Worm (Caenorhabditis elegans) whole organism, L4 larva: ENCODE measurements around the gene moc-6.

ENCODE experiments used
- F44E2.7 ChIP-seq: fragments of 200-800 bp; sonication (Bioruptor generic); IDR thresholded peaks from 2 replicates; pipeline ENCODE4 v2.1.2; 2022; ENCODE audit warnings: missing genetic modification characterization, missing compliant biosample characterization
- nhr-111 ChIP-seq: fragments of 200-800 bp; sonication (Bioruptor generic); optimal IDR thresholded peaks from 2 replicates; lab custom pipeline; 2018; ENCODE audit warnings: mild to moderate bottlenecking, missing genetic modification characterization, missing compliant biosample characterization
- nhr-28 ChIP-seq: fragments of 150-350 bp; optimal IDR thresholded peaks from 2 replicates; lab custom pipeline; 2014; ENCODE audit warnings: missing biosample characterization, missing genetic modification characterization
- nhr-76 ChIP-seq: fragments of 150-350 bp; optimal IDR thresholded peaks from 2 replicates; lab custom pipeline; 2014; ENCODE audit warnings: missing biosample characterization, missing genetic modification characterization
- skn-1 ChIP-seq: fragments of 150-350 bp; optimal IDR thresholded peaks from 2 replicates; lab custom pipeline; 2014; ENCODE audit warnings: missing biosample characterization, missing genetic modification characterization
- unc-130 ChIP-seq: sonication (generic microtip); optimal IDR thresholded peaks from 2 replicates; lab custom pipeline; 2016; ENCODE audit warnings: missing genetic modification reagents, missing genetic modification characterization, missing compliant biosample characterization
- ztf-11 ChIP-seq: fragments of 150-350 bp; optimal IDR thresholded peaks from 2 replicates; lab custom pipeline; 2014; ENCODE audit warnings: missing biosample characterization, missing genetic modification characterization

ce11 chrIII:5210269-5210668 lies 14.5 kb downstream of the moc-6 start:
- TF ChIP-seq nhr-111 (GFP tag; lab: Kevin White, UChicago) (no peak), F44E2.7 (no peak), ztf-11 (tag; lab: Kevin White, UChicago) (no peak), nhr-28 (tag; lab: Kevin White, UChicago) (no peak), unc-130 (no peak), skn-1 (tag; lab: Kevin White, UChicago) (no peak), nhr-76 (tag; lab: Kevin White, UChicago) (no peak)
